Fruit fly (Drosophila melanogaster): ENCODE data around the gene Crag.
A peak's percentile ranks its signal among the peaks of the same experiment; 100 is the strongest.

Crag gene

DNA sequence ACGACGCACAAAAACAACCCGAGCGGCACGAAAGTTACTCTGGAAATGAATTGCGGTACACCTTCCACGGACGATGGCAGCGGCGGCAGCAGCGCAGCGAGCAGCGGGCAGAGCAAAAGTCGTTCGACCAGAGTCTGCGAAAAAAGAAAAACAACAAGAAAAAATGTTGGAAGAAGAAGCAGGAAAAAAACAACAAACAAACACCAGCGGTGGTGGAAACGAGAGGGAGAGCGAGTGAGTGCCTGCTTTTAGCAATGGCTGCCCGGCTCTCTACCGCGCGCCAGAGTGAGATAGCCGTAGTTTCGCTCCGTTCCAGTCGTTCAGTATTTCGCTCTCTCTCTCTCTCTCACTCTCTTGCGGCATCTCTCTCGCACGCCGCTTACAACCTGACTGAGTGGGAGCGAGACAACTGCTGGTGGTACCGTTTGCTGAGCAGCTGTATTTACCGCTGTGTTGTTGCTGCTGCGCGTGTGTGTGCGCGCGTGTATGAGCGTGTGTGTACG lies 58.9 kb downstream of the Crag start, which contains the start of gene oc (continued):
- TF ChIP-seq Sox102F (GFP tag; optimal IDR thresholded peaks at IDR 0.05) (no peak), ERR (GFP tag; optimal IDR thresholded peaks at IDR 0.05) (peak; percentile 18), ham (GFP tag; IDR thresholded peaks at IDR 0.05) (no peak), slp2 (GFP tag; optimal IDR thresholded peaks at IDR 0.05) (no peak), CG12071 (GFP tag; optimal IDR thresholded peaks at IDR 0.05) (no peak), CG4730 (GFP tag; IDR thresholded peaks at IDR 0.05) (no peak), CG10321 (GFP tag; IDR thresholded peaks at IDR 0.05) (peak; percentile 100), Hr78 (GFP tag; optimal IDR thresholded peaks at IDR 0.05) (no peak), Hmr (GFP tag; optimal IDR thresholded peaks at IDR 0.05) (peak; percentile 2), dati (GFP tag; IDR thresholded peaks at IDR 0.05) (no peak), CG11085 (GFP tag; IDR thresholded peaks at IDR 0.05) (no peak), CG12236 (GFP tag; optimal IDR thresholded peaks at IDR 0.05) (no peak), emc (GFP tag; optimal IDR thresholded peaks at IDR 0.05) (no peak), Mes4 (GFP tag; optimal IDR thresholded peaks at IDR 0.05) (no peak), CG4854 (GFP tag; optimal IDR thresholded peaks at IDR 0.05) (no peak), Hey (tag; optimal IDR thresholded peaks at IDR 0.05) (peak; percentile 55), HmgZ (tag; optimal IDR thresholded peaks at IDR 0.05) (peak; percentile 64), CG8359 (GFP tag; optimal IDR thresholded peaks at IDR 0.05; ENCODE audit: borderline replicate concordance) (peak; percentile 12), row (GFP tag; IDR thresholded peaks at IDR 0.05) (no peak), CG11093 (GFP tag; IDR thresholded peaks at IDR 0.05) (no peak), Tbp (GFP tag; optimal IDR thresholded peaks at IDR 0.05) (no peak), toy (GFP tag; IDR thresholded peaks at IDR 0.05) (no peak), inv (GFP tag; IDR thresholded peaks at IDR 0.05; ENCODE audit: partially characterized antibody) (0 out of 2 replicates have a peak, but pooled peaks have one; percentile 21), CG13775 (GFP tag; optimal IDR thresholded peaks at IDR 0.05) (peak; percentile 17), CG6854 (GFP tag; optimal IDR thresholded peaks at IDR 0.05) (no peak), CG31365 (tag; optimal IDR thresholded peaks at IDR 0.05) (no peak), knrl (GFP tag; IDR thresholded peaks at IDR 0.05; ENCODE audit: partially characterized antibody) (peak; percentile 54; the same call in 1 of the 3 replicates), pb (GFP tag; optimal IDR thresholded peaks at IDR 0.05) (no peak), CG10654 (GFP tag; optimal IDR thresholded peaks at IDR 0.05) (no peak), zf30C (GFP tag; optimal IDR thresholded peaks at IDR 0.05) (peak; percentile 9), CG7357 (GFP tag; IDR thresholded peaks at IDR 0.05) (no peak), CoRest (tag; optimal IDR thresholded peaks at IDR 0.05) (peak; percentile 84), CG6689 (GFP tag; IDR thresholded peaks at IDR 0.05) (no peak), fd96Cb (tag; optimal IDR thresholded peaks at IDR 0.05) (no peak), Mad (GFP tag; optimal IDR thresholded peaks at IDR 0.05) (no peak), CG30403 (GFP tag; optimal IDR thresholded peaks at IDR 0.05) (no peak), CG7745 (tag; optimal IDR thresholded peaks at IDR 0.05) (no peak), CG14710 (tag; optimal IDR thresholded peaks at IDR 0.05) (peak; percentile 10), CG15514 (GFP tag; optimal IDR thresholded peaks at IDR 0.05) (no peak), pho (GFP tag; optimal IDR thresholded peaks at IDR 0.05) (no peak), cato (GFP tag; optimal IDR thresholded peaks at IDR 0.05; ENCODE audit: borderline replicate concordance) (no peak), ab (GFP tag; optimal IDR thresholded peaks at IDR 0.05) (no peak), CG4360 (GFP tag; IDR thresholded peaks at IDR 0.05) (peak; percentile 98), ems (GFP tag; optimal IDR thresholded peaks at IDR 0.05) (no peak), slbo (GFP tag; IDR thresholded peaks at IDR 0.05) (no peak), E2f1 (GFP tag; IDR thresholded peaks at IDR 0.05) (no peak), Atf6 (GFP tag; IDR thresholded peaks at IDR 0.05) (no peak), Oli (tag; optimal IDR thresholded peaks at IDR 0.05) (no peak), sima (GFP tag; optimal IDR thresholded peaks at IDR 0.05) (no peak), dimm (GFP tag; IDR thresholded peaks at IDR 0.05) (no peak), onecut (GFP tag; IDR thresholded peaks at IDR 0.05) (no peak), CG3407 (GFP tag; optimal IDR thresholded peaks at IDR 0.05) (no peak)

Data from whole organism, embryonic.